Worm (Caenorhabditis elegans) whole organism, L4 larva: Measurements from ENCODE around the gene eng-1.

Source experiments
- F26F4.8 ChIP-seq: fragments of 200-800 bp; sonication (Bioruptor generic); conservative IDR thresholded peaks from 2 replicates; pipeline ENCODE4 v1.3.6; 2022; ENCODE audit warnings: missing genetic modification characterization, missing compliant biosample characterization
- F44E2.7 ChIP-seq: fragments of 200-800 bp; sonication (Bioruptor generic); IDR thresholded peaks from 2 replicates; pipeline ENCODE4 v2.1.2; 2022; ENCODE audit warnings: missing genetic modification characterization, missing compliant biosample characterization
- T20F7.1 ChIP-seq: fragments of 200-800 bp; sonication (Bioruptor generic); optimal IDR thresholded peaks from 2 replicates; lab custom pipeline; 2018; ENCODE audit warnings: mild to moderate bottlenecking, missing genetic modification characterization, missing compliant biosample characterization
- Y48G9A.11 ChIP-seq: fragments of 200-800 bp; sonication (Bioruptor generic); IDR thresholded peaks from 2 replicates; pipeline ENCODE4 v1.3.6; 2022; ENCODE audit warnings: missing genetic modification reagents, missing genetic modification characterization, missing compliant biosample characterization
- Y75B8A.6 ChIP-seq: fragments of 200-800 bp; sonication (Bioruptor generic); IDR thresholded peaks from 2 replicates; pipeline ENCODE4 v1.3.6; 2022; ENCODE audit warnings: missing genetic modification reagents, missing genetic modification characterization, missing compliant biosample characterization
- aha-1 ChIP-seq: fragments of 150-350 bp; peaks from one replicate; lab custom pipeline; 2014; ENCODE audit warnings: missing biosample characterization, missing genetic modification characterization
- ama-1 ChIP-seq: fragments of 150-350 bp; optimal IDR thresholded peaks from 2 replicates; lab custom pipeline; 2014; ENCODE audit warnings: inconsistent platforms, mixed read lengths
- arid-1 ChIP-seq: fragments of 200-800 bp; sonication (Bioruptor generic); conservative IDR thresholded peaks from 2 replicates; pipeline ENCODE4 v1.3.6; 2022; ENCODE audit warnings: missing genetic modification reagents, missing genetic modification characterization, missing compliant biosample characterization
- ceh-20 ChIP-seq: fragments of 200-800 bp; sonication (Bioruptor generic); IDR thresholded peaks from 2 replicates; pipeline ENCODE4 v1.3.6; 2022; ENCODE audit warnings: missing genetic modification reagents, missing genetic modification characterization, missing compliant biosample characterization
- ceh-32 ChIP-seq: sonication (generic microtip); optimal IDR thresholded peaks from 2 replicates; lab custom pipeline; 2016; ENCODE audit warnings: mild to moderate bottlenecking, missing genetic modification characterization, missing compliant biosample characterization; ENCODE audit not compliant: poor library complexity
- ceh-82 ChIP-seq: sonication (generic microtip); optimal IDR thresholded peaks from 2 replicates; lab custom pipeline; 2017; ENCODE audit warnings: missing biosample characterization, missing genetic modification characterization
- cey-2 ChIP-seq: sonication (generic microtip); optimal IDR thresholded peaks from 3 replicates; lab custom pipeline; 2017; ENCODE audit warnings: missing genetic modification characterization, mild to moderate bottlenecking, missing compliant biosample characterization, antibody characterized with exemption, borderline replicate concordance; ENCODE audit not compliant: insufficient read depth
- daf-19 ChIP-seq: fragments of 200-800 bp; sonication (Bioruptor generic); conservative IDR thresholded peaks from 2 replicates; pipeline ENCODE4 v1.3.6; 2022; ENCODE audit warnings: missing genetic modification characterization, missing compliant biosample characterization
- dmd-6 ChIP-seq: fragments of 200-800 bp; sonication (Bioruptor generic); IDR thresholded peaks from 2 replicates; pipeline ENCODE4 v1.3.6; 2022; ENCODE audit warnings: missing genetic modification reagents, missing genetic modification characterization, missing compliant biosample characterization
- duxl-1 ChIP-seq: sonication (generic microtip); optimal IDR thresholded peaks from 2 replicates; lab custom pipeline; 2016; ENCODE audit warnings: mild to moderate bottlenecking, missing genetic modification characterization, moderate library complexity, missing compliant biosample characterization; ENCODE audit not compliant: poor library complexity
- egl-27 ChIP-seq: sonication (generic microtip); optimal IDR thresholded peaks from 3 replicates; lab custom pipeline; 2017; ENCODE audit warnings: missing biosample characterization, missing genetic modification reagents, missing genetic modification characterization
- egl-43 ChIP-seq: fragments of 200-800 bp; sonication (Bioruptor generic); IDR thresholded peaks from 2 replicates; pipeline ENCODE4 v1.3.6; 2022; ENCODE audit warnings: missing genetic modification reagents, missing genetic modification characterization, missing compliant biosample characterization
- gei-8 ChIP-seq: fragments of 200-800 bp; sonication (Bioruptor generic); optimal IDR thresholded peaks from 2 replicates; lab custom pipeline; 2018; ENCODE audit warnings: mild to moderate bottlenecking, missing genetic modification characterization, missing compliant biosample characterization
- hif-1 ChIP-seq, 2 experiments: sonication (generic microtip); optimal IDR thresholded peaks; 2 replicates each; lab custom pipeline; 2016 to 2017; ENCODE audit warnings: missing compliant biosample characterization in 2 of 2, missing genetic modification characterization in 2 of 2, missing genetic modification reagents in 2 of 2, missing genotype in 2 of 2, mild to moderate bottlenecking in 1 of 2
- hlh-11 ChIP-seq: fragments of 200-800 bp; sonication (Bioruptor generic); optimal IDR thresholded peaks from 2 replicates; lab custom pipeline; 2018; ENCODE audit warnings: mild to moderate bottlenecking, missing genetic modification characterization, missing compliant biosample characterization
- hmg-1.1 ChIP-seq: fragments of 200-800 bp; sonication (Bioruptor generic); IDR thresholded peaks from 2 replicates; pipeline ENCODE4 v1.3.6; 2022; ENCODE audit warnings: missing genetic modification reagents, missing genetic modification characterization, missing compliant biosample characterization
- jun-1 ChIP-seq: fragments of 150-350 bp; optimal IDR thresholded peaks from 2 replicates; lab custom pipeline; 2014; ENCODE audit warnings: missing biosample characterization, missing genetic modification reagents, missing genetic modification characterization
- lin-1 ChIP-seq: fragments of 200-800 bp; sonication (Bioruptor generic); IDR thresholded peaks from 2 replicates; pipeline ENCODE4 v1.3.6; 2022; ENCODE audit warnings: missing genetic modification reagents, missing genetic modification characterization, missing compliant biosample characterization
- lin-38 ChIP-seq: fragments of 200-800 bp; sonication (Bioruptor generic); IDR thresholded peaks from 2 replicates; pipeline ENCODE4 v1.3.6; 2022; ENCODE audit warnings: missing genetic modification reagents, missing genetic modification characterization, missing compliant biosample characterization
- lsy-2 ChIP-seq, 2 experiments: fragments of 150-350 bp in 1 of 2; sonication (generic microtip) in 1 of 2; optimal IDR thresholded peaks; 2 replicates each; lab custom pipeline; 2014 to 2017; ENCODE audit warnings: missing biosample characterization in 2 of 2, missing genetic modification characterization in 2 of 2
- mdl-1 ChIP-seq, 2 experiments: fragments of 150-350 bp in 1 of 2; sonication (generic microtip) in 1 of 2; optimal IDR thresholded peaks; 2 replicates each; lab custom pipeline; 2014 to 2017; ENCODE audit warnings: missing biosample characterization in 2 of 2, missing genetic modification characterization in 2 of 2
- mep-1 ChIP-seq: fragments of 150-350 bp; sonication (generic microtip); optimal IDR thresholded peaks from 3 replicates; lab custom pipeline; 2014; ENCODE audit warnings: missing biosample characterization, missing genetic modification characterization
- mes-2 ChIP-seq: sonication (generic microtip); optimal IDR thresholded peaks from 2 replicates; lab custom pipeline; 2016; ENCODE audit warnings: missing genotype, mild to moderate bottlenecking, missing genetic modification characterization, missing compliant biosample characterization; ENCODE audit not compliant: poor library complexity, severe bottlenecking
- mxl-3 ChIP-seq: fragments of 200-800 bp; sonication (Bioruptor generic); optimal IDR thresholded peaks from 2 replicates; lab custom pipeline; 2018; ENCODE audit warnings: mild to moderate bottlenecking, missing genetic modification characterization, missing compliant biosample characterization
- nhr-10 ChIP-seq: fragments of 150-350 bp; optimal IDR thresholded peaks from 2 replicates; lab custom pipeline; 2014; ENCODE audit warnings: missing biosample characterization, missing genetic modification characterization
- nhr-102 ChIP-seq: sonication (generic microtip); optimal IDR thresholded peaks from 2 replicates; lab custom pipeline; 2016; ENCODE audit warnings: mild to moderate bottlenecking, missing genetic modification characterization, moderate library complexity, missing compliant biosample characterization
- nhr-111 ChIP-seq: fragments of 200-800 bp; sonication (Bioruptor generic); optimal IDR thresholded peaks from 2 replicates; lab custom pipeline; 2018; ENCODE audit warnings: mild to moderate bottlenecking, missing genetic modification characterization, missing compliant biosample characterization
- nhr-28 ChIP-seq: fragments of 150-350 bp; optimal IDR thresholded peaks from 2 replicates; lab custom pipeline; 2014; ENCODE audit warnings: missing biosample characterization, missing genetic modification characterization
- nhr-48 ChIP-seq: sonication (generic microtip); optimal IDR thresholded peaks from 2 replicates; lab custom pipeline; 2016; ENCODE audit warnings: mild to moderate bottlenecking, missing genetic modification characterization, missing compliant biosample characterization
- nhr-6 ChIP-seq: fragments of 150-350 bp; optimal IDR thresholded peaks from 2 replicates; lab custom pipeline; 2014; ENCODE audit warnings: missing biosample characterization, missing genetic modification characterization
- nhr-77 ChIP-seq: fragments of 150-350 bp; optimal IDR thresholded peaks from 2 replicates; lab custom pipeline; 2014; ENCODE audit warnings: missing biosample characterization, missing genetic modification characterization
- php-3 ChIP-seq: fragments of 200-800 bp; sonication (Bioruptor generic); IDR thresholded peaks from 2 replicates; pipeline ENCODE4 v1.3.6; 2022; ENCODE audit warnings: missing genetic modification reagents, missing genetic modification characterization, missing compliant biosample characterization
- pqm-1 ChIP-seq: sonication (generic microtip); optimal IDR thresholded peaks from 2 replicates; lab custom pipeline; 2017; ENCODE audit warnings: missing biosample characterization, missing genetic modification characterization
- saeg-2 ChIP-seq: fragments of 200-800 bp; sonication (Bioruptor generic); IDR thresholded peaks from 2 replicates; pipeline ENCODE4 v1.3.6; 2022; ENCODE audit warnings: missing genetic modification reagents, missing genetic modification characterization, missing compliant biosample characterization
- unc-62 ChIP-seq, 3 experiments: fragments of 150-350 bp in 1 of 3; sonication (generic microtip); optimal IDR thresholded peaks in 2 of 3; peaks in 1 of 3; 1 replicate in 1 of 3; 2 replicates in 2 of 3; lab custom pipeline; 2014 to 2017; ENCODE audit warnings: missing biosample characterization in 3 of 3, missing genetic modification characterization in 3 of 3, missing genetic modification reagents in 3 of 3, missing genotype in 1 of 3
- vab-7 ChIP-seq: fragments of 200-800 bp; sonication (Bioruptor generic); IDR thresholded peaks from 2 replicates; pipeline ENCODE4 v1.3.6; 2022; ENCODE audit warnings: missing genetic modification reagents, missing genetic modification characterization, missing compliant biosample characterization
- zag-1 ChIP-seq: fragments of 150-350 bp; optimal IDR thresholded peaks from 2 replicates; lab custom pipeline; 2014; ENCODE audit warnings: missing biosample characterization, missing genetic modification characterization
- zfp-3 ChIP-seq: fragments of 200-800 bp; sonication (Bioruptor generic); conservative IDR thresholded peaks from 2 replicates; pipeline ENCODE4 v1.3.6; 2022; ENCODE audit warnings: missing genetic modification reagents, missing genetic modification characterization, missing compliant biosample characterization
- zip-11 ChIP-seq: fragments of 200-800 bp; sonication (Bioruptor generic); IDR thresholded peaks from 2 replicates; pipeline ENCODE4 v1.3.6; 2022; ENCODE audit warnings: missing genetic modification characterization, missing compliant biosample characterization

Gene eng-1

ce11 chrIII:5839147-5839546 is 29.2 kb downstream of the eng-1 start (continued):
- peak in 1 of 2 experiments; percentile 1 for TF ChIP-seq lsy-2 (tag; optimal IDR thresholded peaks at IDR 0.05; lab: Kevin White, UChicago)
- TF ChIP-seq, all 104 proteins: peak for 14

- TF ChIP-seq nhr-48, result peak; percentile 81
- no peak for TF ChIP-seq F26F4.8 (GFP tag; lab: Robert Waterston, UW)
- TF ChIP-seq nhr-6, result peak; percentile 67
- TF ChIP-seq hif-1 (tag; optimal IDR thresholded peaks at IDR 0.05; lab: Kevin White, UChicago), result no peak
- TF ChIP-seq php-3, result peak; percentile 87
- TF ChIP-seq nhr-28 (tag; lab: Kevin White, UChicago), result peak; percentile 96
- no peak for TF ChIP-seq zip-11 (GFP tag; lab: Robert Waterston, UW)
- no peak; the same call in 1 of the 2 replicates for TF ChIP-seq ceh-20 (GFP tag; lab: Robert Waterston, UW)
- TF ChIP-seq mep-1, result peak; percentile 72
- TF ChIP-seq Y48G9A.11 (GFP tag; lab: Robert Waterston, UW), result no peak
- no peak for TF ChIP-seq Y75B8A.6 (GFP tag; lab: Robert Waterston, UW)
- TF ChIP-seq jun-1, result no peak
- TF ChIP-seq mxl-3 (GFP tag; lab: Kevin White, UChicago), result peak; percentile 86
- peak; percentile 95 for TF ChIP-seq dmd-6
- 0 out of 2 replicates have a peak, but pooled peaks have one; percentile 31 for TF ChIP-seq zfp-3 (GFP tag; lab: Robert Waterston, UW)
- TF ChIP-seq lin-38 (GFP tag; lab: Robert Waterston, UW), result 0 out of 2 replicates have a peak, but pooled peaks have one; percentile 18
- peak; percentile 55 to 58 for TF ChIP-seq lsy-2 (tag; optimal IDR thresholded peaks at IDR 0.05; lab: Kevin White, UChicago)
- TF ChIP-seq mdl-1 (tag; optimal IDR thresholded peaks at IDR 0.05; lab: Kevin White, UChicago), result peak; percentile 70 to 93
- TF ChIP-seq arid-1 (GFP tag; lab: Robert Waterston, UW), result no peak
- peak; percentile 93 for TF ChIP-seq pqm-1 (tag; lab: Kevin White, UChicago)
- TF ChIP-seq zag-1 (tag; lab: Kevin White, UChicago), result no peak
- no peak for TF ChIP-seq vab-7 (GFP tag; lab: Robert Waterston, UW)
- no peak for TF ChIP-seq nhr-111 (GFP tag; lab: Kevin White, UChicago)
- no peak for TF ChIP-seq saeg-2 (GFP tag; lab: Robert Waterston, UW)
- peak; percentile 93 for TF ChIP-seq hlh-11
- TF ChIP-seq aha-1 (tag; lab: Kevin White, UChicago), result peak; percentile 25
- no peak for TF ChIP-seq egl-43 (GFP tag; lab: Robert Waterston, UW)
- peak; percentile 33 for TF ChIP-seq ama-1 (lab: Kevin White, UChicago)
- TF ChIP-seq lin-1 (GFP tag; lab: Robert Waterston, UW), result 0 out of 2 replicates have a peak, but pooled peaks have one; percentile 24
- no peak for TF ChIP-seq gei-8
- peak; percentile 15 for TF ChIP-seq duxl-1 (tag; lab: Kevin White, UChicago)
- TF ChIP-seq cey-2, result peak; percentile 9
- peak; percentile 6 for TF ChIP-seq nhr-102 (tag; lab: Kevin White, UChicago)
- 0 out of 2 replicates have a peak, but pooled peaks have one; percentile 7 for TF ChIP-seq hmg-1.1 (GFP tag; lab: Robert Waterston, UW)
- TF ChIP-seq nhr-77, result peak; percentile 77
- TF ChIP-seq nhr-10 (tag; lab: Kevin White, UChicago), result peak; percentile 52
- TF ChIP-seq T20F7.1 (GFP tag; lab: Kevin White, UChicago), result peak; percentile 74
- peak; percentile 30 for TF ChIP-seq mes-2
- TF ChIP-seq egl-27 (tag; lab: Kevin White, UChicago), result no peak
- no peak for TF ChIP-seq ceh-82 (tag; lab: Kevin White, UChicago)
- TF ChIP-seq ceh-32, result no peak
- no peak for TF ChIP-seq F44E2.7 (GFP tag; lab: Robert Waterston, UW)
- TF ChIP-seq daf-19 (GFP tag; lab: Robert Waterston, UW), result no peak
- peak; percentile 49 to 82 for TF ChIP-seq unc-62 (GFP tag; optimal IDR thresholded peaks at IDR 0.05 in 1 of 2; lab: Kevin White, UChicago)
- TF ChIP-seq unc-62 (tag; optimal IDR thresholded peaks at IDR 0.05; lab: Kevin White, UChicago), result no peak
Observed at ce11 chrIII:5838159-5839046, 29.9 kb downstream of the eng-1 start.
